Fruit fly (Drosophila melanogaster): ENCODE results near the gene CG6094.

- TF ChIP-seq CG8478 (optimal IDR thresholded peaks at IDR 0.05) = no peak
- no peak for TF ChIP-seq CTCF (optimal IDR thresholded peaks at IDR 0.05)
Measured at dm6 chr2L:10528984-10529383, 22.1 kb downstream of the CG6094 start.

Data from S2 (cell line).